Worm (Caenorhabditis elegans) whole organism, L1 larva: ENCODE measurements around the gene Y38H6C.8.

Source experiments
- C16A3.4 ChIP-seq: fragments of 150-350 bp; optimal IDR thresholded peaks from 2 replicates; lab custom pipeline; 2014; ENCODE audit warnings: missing biosample characterization, missing genetic modification characterization
- C34B4.2 ChIP-seq: sonication (generic microtip); optimal IDR thresholded peaks from 2 replicates; lab custom pipeline; 2017; ENCODE audit warnings: mild to moderate bottlenecking, missing genetic modification characterization, missing compliant biosample characterization
- Y116A8C.19 ChIP-seq: sonication (generic microtip); optimal IDR thresholded peaks from 2 replicates; lab custom pipeline; 2016; ENCODE audit warnings: missing compliant biosample characterization, missing genetic modification characterization, borderline replicate concordance
- aha-1 ChIP-seq: fragments of 150-350 bp; optimal IDR thresholded peaks from 2 replicates; lab custom pipeline; 2014; ENCODE audit warnings: missing biosample characterization, missing genetic modification characterization
- ama-1 ChIP-seq: fragments of 150-350 bp; optimal IDR thresholded peaks from 2 replicates; lab custom pipeline; 2014
- ceh-63 ChIP-seq: fragments of 200-800 bp; sonication (Bioruptor generic); optimal IDR thresholded peaks from 2 replicates; lab custom pipeline; 2018; ENCODE audit warnings: mild to moderate bottlenecking, missing genetic modification characterization, missing compliant biosample characterization
- ceh-8 ChIP-seq: fragments of 200-800 bp; sonication (Bioruptor generic); optimal IDR thresholded peaks from 2 replicates; lab custom pipeline; 2018; ENCODE audit warnings: mild to moderate bottlenecking, missing genetic modification characterization, moderate library complexity, missing compliant biosample characterization
- ceh-88 ChIP-seq: fragments of 200-800 bp; sonication (Bioruptor generic); IDR thresholded peaks from 2 replicates; pipeline ENCODE4 v1.3.6; 2022; ENCODE audit warnings: missing genetic modification characterization, missing compliant biosample characterization
- ceh-90 ChIP-seq: sonication (generic microtip); optimal IDR thresholded peaks from 2 replicates; lab custom pipeline; 2016; ENCODE audit warnings: missing genetic modification characterization, missing compliant biosample characterization
- ces-1 ChIP-seq: fragments of 150-350 bp; optimal IDR thresholded peaks from 2 replicates; lab custom pipeline; 2014; ENCODE audit warnings: missing biosample characterization, missing genetic modification reagents, missing genetic modification characterization
- dsc-1 ChIP-seq: sonication (generic microtip); optimal IDR thresholded peaks from 2 replicates; lab custom pipeline; 2016; ENCODE audit warnings: mild to moderate bottlenecking, missing genetic modification characterization, missing compliant biosample characterization
- efl-3 ChIP-seq: fragments of 200-800 bp; sonication (Bioruptor generic); optimal IDR thresholded peaks from 2 replicates; lab custom pipeline; 2018; ENCODE audit warnings: mild to moderate bottlenecking, missing genetic modification characterization, missing compliant biosample characterization
- egl-27 ChIP-seq, 2 experiments: fragments of 150-350 bp in 1 of 2; sonication (generic microtip); optimal IDR thresholded peaks; 3 replicates each; lab custom pipeline; 2017 to 2018; ENCODE audit warnings: missing biosample characterization in 2 of 2, missing genetic modification characterization in 2 of 2, missing genetic modification reagents in 2 of 2
- elt-2 ChIP-seq: sonication (generic microtip); optimal IDR thresholded peaks from 2 replicates; lab custom pipeline; 2016; ENCODE audit warnings: missing genetic modification characterization, mild to moderate bottlenecking, inconsistent platforms, missing compliant biosample characterization, missing genetic modification reagents
- elt-3 ChIP-seq, 6 experiments: fragments of 150-350 bp in 1 of 6; sonication (generic microtip); optimal IDR thresholded peaks; 2 replicates each; lab custom pipeline; 2017 to 2018; ENCODE audit warnings: missing biosample characterization in 6 of 6, missing genetic modification characterization in 6 of 6, inconsistent platforms in 1 of 6
- fkh-4 ChIP-seq: sonication (generic microtip); optimal IDR thresholded peaks from 2 replicates; lab custom pipeline; 2016; ENCODE audit warnings: missing compliant biosample characterization, missing genetic modification characterization, borderline replicate concordance
- grh-1 ChIP-seq: fragments of 200-800 bp; sonication (Bioruptor generic); IDR thresholded peaks from 2 replicates; pipeline ENCODE4 v1.3.6; 2022; ENCODE audit warnings: missing genetic modification reagents, missing genetic modification characterization, missing compliant biosample characterization
- hlh-4 ChIP-seq: sonication (generic microtip); optimal IDR thresholded peaks from 2 replicates; lab custom pipeline; 2016; ENCODE audit warnings: mild to moderate bottlenecking, missing genetic modification characterization, missing compliant biosample characterization
- hpl-2 ChIP-seq: fragments of 150-350 bp; optimal IDR thresholded peaks from 2 replicates; lab custom pipeline; 2014; ENCODE audit warnings: missing biosample characterization, missing genetic modification reagents, missing genetic modification characterization
- irx-1 ChIP-seq: sonication (generic microtip); optimal IDR thresholded peaks from 2 replicates; lab custom pipeline; 2016; ENCODE audit warnings: missing genetic modification characterization, missing compliant biosample characterization
- isw-1 ChIP-seq: fragments of 200-800 bp; sonication (Bioruptor generic); IDR thresholded peaks from 2 replicates; pipeline ENCODE4 v1.3.6; 2022; ENCODE audit warnings: missing genetic modification characterization, missing compliant biosample characterization
- lin-13 ChIP-seq: fragments of 150-350 bp; optimal IDR thresholded peaks from 2 replicates; lab custom pipeline; 2014; ENCODE audit warnings: missing biosample characterization, missing genetic modification reagents, missing genetic modification characterization
- lin-14 ChIP-seq: fragments of 200-800 bp; sonication (Bioruptor generic); optimal IDR thresholded peaks from 2 replicates; lab custom pipeline; 2018; ENCODE audit warnings: mild to moderate bottlenecking, missing genetic modification characterization, moderate library complexity, missing compliant biosample characterization
- lin-15B ChIP-seq: fragments of 150-350 bp; sonication (generic microtip); optimal IDR thresholded peaks from 3 replicates; lab custom pipeline; 2014; ENCODE audit warnings: missing biosample characterization, missing genetic modification characterization
- lin-35 ChIP-seq, 2 experiments: fragments of 150-350 bp; optimal IDR thresholded peaks; 2 replicates each; lab custom pipeline; 2014; ENCODE audit warnings: missing biosample characterization in 2 of 2, missing genetic modification characterization in 2 of 2, missing genetic modification reagents in 2 of 2
- lir-3 ChIP-seq: sonication (generic microtip); optimal IDR thresholded peaks from 2 replicates; lab custom pipeline; 2016; ENCODE audit warnings: mild to moderate bottlenecking, missing genetic modification characterization, moderate library complexity, missing compliant biosample characterization; ENCODE audit not compliant: poor library complexity
- lsy-2 ChIP-seq, 2 experiments: fragments of 150-350 bp; optimal IDR thresholded peaks; 2 replicates each; lab custom pipeline; 2014; ENCODE audit warnings: missing biosample characterization in 2 of 2, missing genetic modification characterization in 2 of 2
- mef-2 ChIP-seq: fragments of 150-350 bp; optimal IDR thresholded peaks from 2 replicates; lab custom pipeline; 2014; ENCODE audit warnings: missing biosample characterization, missing genetic modification characterization
- nhr-11 ChIP-seq: fragments of 150-350 bp; optimal IDR thresholded peaks from 2 replicates; lab custom pipeline; 2014; ENCODE audit warnings: missing biosample characterization, missing genetic modification characterization
- nhr-12 ChIP-seq: sonication (generic microtip); optimal IDR thresholded peaks from 2 replicates; lab custom pipeline; 2017; ENCODE audit warnings: missing biosample characterization, missing genetic modification characterization
- nhr-19 ChIP-seq: fragments of 200-800 bp; sonication (Bioruptor generic); conservative IDR thresholded peaks from 2 replicates; pipeline ENCODE4 v1.3.6; 2022; ENCODE audit warnings: missing genetic modification characterization, missing compliant biosample characterization
- nhr-20 ChIP-seq: sonication (generic microtip); optimal IDR thresholded peaks from 2 replicates; lab custom pipeline; 2016; ENCODE audit warnings: mild to moderate bottlenecking, missing genetic modification characterization, missing compliant biosample characterization
- nhr-237 ChIP-seq: fragments of 150-350 bp; optimal IDR thresholded peaks from 2 replicates; lab custom pipeline; 2014; ENCODE audit warnings: missing biosample characterization, missing genetic modification characterization
- nhr-76 ChIP-seq: sonication (generic microtip); optimal IDR thresholded peaks from 2 replicates; lab custom pipeline; 2017; ENCODE audit warnings: missing biosample characterization, missing genetic modification characterization
- nhr-84 ChIP-seq: sonication (generic microtip); optimal IDR thresholded peaks from 2 replicates; lab custom pipeline; 2017; ENCODE audit warnings: missing biosample characterization, missing genetic modification characterization
- nhr-85 ChIP-seq: sonication (generic microtip); peaks from one replicate; lab custom pipeline; 2016; ENCODE audit warnings: missing genetic modification characterization, inconsistent platforms, missing compliant biosample characterization
- pag-3 ChIP-seq: sonication (generic microtip); optimal IDR thresholded peaks from 2 replicates; lab custom pipeline; 2017; ENCODE audit warnings: missing genetic modification characterization, mild to moderate bottlenecking, missing compliant biosample characterization, antibody characterized with exemption, borderline replicate concordance; ENCODE audit not compliant: insufficient read depth
- rnt-1 ChIP-seq: sonication (generic microtip); optimal IDR thresholded peaks from 2 replicates; lab custom pipeline; 2016; ENCODE audit warnings: mild to moderate bottlenecking, missing genetic modification characterization, moderate library complexity, missing compliant biosample characterization
- skn-1 ChIP-seq: fragments of 150-350 bp; optimal IDR thresholded peaks from 2 replicates; lab custom pipeline; 2014; ENCODE audit warnings: missing biosample characterization, missing genetic modification characterization
- snpc-4 ChIP-seq: fragments of 150-350 bp; optimal IDR thresholded peaks from 2 replicates; lab custom pipeline; 2014; ENCODE audit warnings: missing biosample characterization, missing genetic modification characterization
- sptf-1 ChIP-seq: fragments of 150-350 bp; optimal IDR thresholded peaks from 2 replicates; lab custom pipeline; 2014; ENCODE audit warnings: missing biosample characterization, missing genetic modification characterization
- sup-37 ChIP-seq: fragments of 200-800 bp; sonication (Bioruptor generic); optimal IDR thresholded peaks from 2 replicates; lab custom pipeline; 2018; ENCODE audit warnings: mild to moderate bottlenecking, missing genetic modification characterization, missing compliant biosample characterization
- tlp-1 ChIP-seq: fragments of 150-350 bp; optimal IDR thresholded peaks from 2 replicates; lab custom pipeline; 2014; ENCODE audit warnings: missing biosample characterization, missing genetic modification characterization
- unc-130 ChIP-seq: fragments of 150-350 bp; optimal IDR thresholded peaks from 2 replicates; lab custom pipeline; 2017; ENCODE audit warnings: missing biosample characterization, missing genetic modification characterization, inconsistent platforms
- unc-30 ChIP-seq: sonication (generic microtip); optimal IDR thresholded peaks from 2 replicates; lab custom pipeline; 2017; ENCODE audit warnings: missing biosample characterization, missing genetic modification characterization
- unc-62 ChIP-seq: fragments of 150-350 bp; optimal IDR thresholded peaks from 2 replicates; lab custom pipeline; 2014; ENCODE audit warnings: missing biosample characterization, missing genetic modification reagents, missing genetic modification characterization
- unc-98 ChIP-seq: fragments of 200-800 bp; sonication (Bioruptor generic); IDR thresholded peaks from 2 replicates; pipeline ENCODE4 v1.3.6; 2022; ENCODE audit warnings: missing genetic modification characterization, missing compliant biosample characterization
- vab-15 ChIP-seq: sonication (generic microtip); optimal IDR thresholded peaks from 2 replicates; lab custom pipeline; 2017; ENCODE audit warnings: missing genotype, mild to moderate bottlenecking, missing genetic modification characterization, missing compliant biosample characterization
- xbp-1 ChIP-seq: sonication (generic microtip); optimal IDR thresholded peaks from 2 replicates; lab custom pipeline; 2016; ENCODE audit warnings: missing genetic modification characterization, missing compliant biosample characterization
- zip-4 ChIP-seq: fragments of 200-800 bp; sonication (Bioruptor generic); optimal IDR thresholded peaks from 2 replicates; lab custom pipeline; 2018; ENCODE audit warnings: mild to moderate bottlenecking, missing genetic modification characterization, moderate library complexity, missing compliant biosample characterization
- ztf-11 ChIP-seq, 2 experiments: sonication (generic microtip); optimal IDR thresholded peaks; 2 replicates each; lab custom pipeline; 2016 to 2017; ENCODE audit warnings: missing genetic modification characterization in 2 of 2, missing biosample characterization in 1 of 2, missing compliant biosample characterization in 1 of 2
- ztf-4 ChIP-seq: fragments of 150-350 bp; optimal IDR thresholded peaks from 2 replicates; lab custom pipeline; 2014; ENCODE audit warnings: missing biosample characterization, missing genetic modification characterization

Gene Y38H6C.8

DNA sequence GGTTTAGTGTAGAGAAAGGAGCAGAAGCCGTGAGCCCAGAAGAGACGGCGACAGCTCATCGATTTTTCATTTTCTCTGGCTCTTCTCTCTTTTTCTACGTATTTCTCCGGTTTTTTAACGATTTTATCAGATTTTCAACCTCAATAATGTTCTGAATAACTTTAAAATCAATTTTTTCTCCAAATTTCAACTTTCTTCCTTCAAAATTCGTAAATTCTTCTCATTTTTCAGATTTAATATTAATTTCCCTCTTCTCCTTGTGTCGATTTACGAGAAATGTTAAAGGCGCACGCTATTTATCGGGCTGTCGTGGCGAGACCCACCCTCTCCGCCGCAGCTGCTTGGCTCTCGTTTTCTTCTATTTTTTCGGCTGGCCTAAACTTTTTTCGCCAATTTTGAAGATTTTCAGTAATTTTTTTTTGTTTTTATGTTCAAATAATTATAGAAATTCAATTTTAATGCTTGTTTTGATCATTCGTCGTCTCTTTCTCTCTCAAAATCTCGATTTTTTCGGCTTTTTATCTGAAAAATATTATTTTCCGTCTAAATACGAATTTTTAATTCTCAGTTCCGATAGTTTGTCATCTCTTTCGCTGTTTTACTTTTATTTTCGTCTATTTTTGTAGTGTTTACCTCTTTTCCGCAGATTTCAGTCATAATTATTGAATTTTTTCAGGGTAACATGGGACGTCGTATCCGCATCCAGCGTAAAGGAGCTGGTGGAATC is 34.6 kb upstream of the Y38H6C.8 start, which contains the start of the genes calf-1 and rpl-2:
Gene calf-1, minus strand, starts transcription at position 77 of the 727 bp plus-strand sequence.
Gene rpl-2, plus strand, starts transcription at position 677 of the 727 bp plus-strand sequence.
- TF ChIP-seq zip-4 (GFP tag; lab: Kevin White, UChicago) (no peak), tlp-1 (no peak), lin-15B (no peak), ztf-11 (tag; optimal IDR thresholded peaks at IDR 0.05; lab: Kevin White, UChicago) (no peak), skn-1 (tag; lab: Kevin White, UChicago) (peak; percentile 65), elt-3 (tag; optimal IDR thresholded peaks at IDR 0.05; lab: Kevin White, UChicago) (peak in 1 of 6 experiments; percentile 51), unc-62 (no peak), xbp-1 (tag; lab: Kevin White, UChicago) (peak; percentile 59), ceh-88 (GFP tag; lab: Robert Waterston, UW) (no peak), unc-30 (no peak), sup-37 (GFP tag; lab: Kevin White, UChicago) (no peak), hlh-4 (tag; lab: Kevin White, UChicago) (no peak), nhr-84 (tag; lab: Kevin White, UChicago) (no peak), efl-3 (no peak), ceh-63 (GFP tag; lab: Kevin White, UChicago) (no peak), ztf-4 (tag; lab: Kevin White, UChicago) (no peak), C34B4.2 (tag; lab: Kevin White, UChicago) (no peak), unc-98 (GFP tag; lab: Robert Waterston, UW) (no peak), nhr-237 (tag; lab: Kevin White, UChicago) (peak; percentile 9), nhr-11 (no peak), mef-2 (tag; lab: Kevin White, UChicago) (no peak), pag-3 (no peak), Y116A8C.19 (tag; lab: Kevin White, UChicago) (no peak), C16A3.4 (tag; lab: Kevin White, UChicago) (peak; percentile 67), irx-1 (tag; lab: Kevin White, UChicago) (no peak), ces-1 (GFP tag; lab: Kevin White, UChicago) (no peak), aha-1 (no peak), nhr-76 (tag; lab: Kevin White, UChicago) (no peak), lsy-2 (tag; optimal IDR thresholded peaks at IDR 0.05; lab: Kevin White, UChicago) (peak; percentile 33 to 86), dsc-1 (tag; lab: Kevin White, UChicago) (peak; percentile 57), isw-1 (peak; percentile 51), unc-130 (tag; lab: Kevin White, UChicago) (peak; percentile 42), rnt-1 (tag; lab: Kevin White, UChicago) (peak; percentile 62), lin-13 (GFP tag; lab: Kevin White, UChicago) (peak; percentile 28), vab-15 (tag; lab: Kevin White, UChicago) (no peak), hpl-2 (GFP tag; lab: Kevin White, UChicago) (no peak), snpc-4 (tag; lab: Kevin White, UChicago) (no peak), nhr-12 (no peak), ama-1 (lab: Kevin White, UChicago) (no peak), lir-3 (no peak), nhr-85 (peak; percentile 80), grh-1 (GFP tag; lab: Robert Waterston, UW) (no peak), ceh-90 (tag; lab: Kevin White, UChicago) (no peak), ceh-8 (GFP tag; lab: Kevin White, UChicago) (no peak), nhr-19 (GFP tag; lab: Robert Waterston, UW) (peak; percentile 43), elt-2 (tag; lab: Kevin White, UChicago) (no peak), fkh-4 (tag; lab: Kevin White, UChicago) (no peak), lin-35 (GFP tag; optimal IDR thresholded peaks at IDR 0.05; lab: Kevin White, UChicago) (peak; percentile 62 to 84), egl-27 (tag; optimal IDR thresholded peaks at IDR 0.05; lab: Kevin White, UChicago) (no peak), nhr-20 (tag; lab: Kevin White, UChicago) (peak; percentile 51), lin-14 (GFP tag; lab: Kevin White, UChicago) (no peak), sptf-1 (no peak)
